Worm (Caenorhabditis elegans) whole organism, young adult: ENCODE data around the gene srx-90.

ENCODE experiments used
- D2030.7 ChIP-seq: fragments of 200-800 bp; sonication (Bioruptor generic); IDR thresholded peaks from 2 replicates; pipeline ENCODE4 v1.3.6; 2022; ENCODE audit warnings: missing genetic modification reagents, missing genetic modification characterization, missing compliant biosample characterization
- F49E8.2 ChIP-seq: sonication (generic microtip); optimal IDR thresholded peaks from 3 replicates; lab custom pipeline; 2017; ENCODE audit warnings: missing genetic modification characterization, mild to moderate bottlenecking, missing compliant biosample characterization, antibody characterized with exemption, moderate library complexity; ENCODE audit not compliant: insufficient read depth
- F57C9.4 ChIP-seq: sonication (generic microtip); optimal IDR thresholded peaks from 2 replicates; lab custom pipeline; 2017; ENCODE audit warnings: mild to moderate bottlenecking, missing genetic modification characterization, missing compliant biosample characterization
- K12H6.12 ChIP-seq: fragments of 200-800 bp; sonication (Bioruptor generic); optimal IDR thresholded peaks from 2 replicates; lab custom pipeline; 2018; ENCODE audit warnings: mild to moderate bottlenecking, missing genetic modification characterization, missing compliant biosample characterization
- Y53F4B.3 ChIP-seq: fragments of 200-800 bp; sonication (Bioruptor generic); IDR thresholded peaks from 2 replicates; pipeline ENCODE4 v1.3.6; 2022; ENCODE audit warnings: missing genetic modification reagents, missing genetic modification characterization, missing compliant biosample characterization
- Y53G8AR.9 ChIP-seq: fragments of 200-800 bp; sonication (Bioruptor generic); conservative IDR thresholded peaks from 2 replicates; pipeline ENCODE4 v1.3.6; 2022; ENCODE audit warnings: missing genetic modification reagents, missing genetic modification characterization, missing compliant biosample characterization
- Y67H2A.10 ChIP-seq: fragments of 200-800 bp; sonication (Bioruptor generic); conservative IDR thresholded peaks from 2 replicates; pipeline ENCODE4 v1.3.6; 2022; ENCODE audit warnings: missing genetic modification reagents, missing genetic modification characterization, missing compliant biosample characterization
- akir-1 ChIP-seq: fragments of 200-800 bp; sonication (Bioruptor generic); optimal IDR thresholded peaks from 2 replicates; lab custom pipeline; 2018; ENCODE audit warnings: mild to moderate bottlenecking, missing genetic modification characterization, moderate library complexity, missing compliant biosample characterization
- attf-5 ChIP-seq: fragments of 200-800 bp; sonication (Bioruptor generic); optimal IDR thresholded peaks from 2 replicates; lab custom pipeline; 2018; ENCODE audit warnings: mild to moderate bottlenecking, missing genetic modification characterization, missing compliant biosample characterization
- bed-1 ChIP-seq: fragments of 200-800 bp; sonication (Bioruptor generic); IDR thresholded peaks from 2 replicates; pipeline ENCODE4 v1.3.6; 2022; ENCODE audit warnings: missing genetic modification reagents, missing genetic modification characterization, missing compliant biosample characterization
- bed-2 ChIP-seq: fragments of 200-800 bp; sonication (Bioruptor generic); IDR thresholded peaks from 2 replicates; pipeline ENCODE4 v1.3.6; 2022; ENCODE audit warnings: missing genetic modification reagents, missing genetic modification characterization, missing compliant biosample characterization
- cebp-1 ChIP-seq, 2 experiments: fragments of 200-800 bp in 1 of 2; sonication (Bioruptor generic) in 1 of 2; sonication (generic microtip) in 1 of 2; IDR thresholded peaks in 1 of 2; optimal IDR thresholded peaks in 1 of 2; 2 replicates each; pipeline versions ENCODE4 v1.3.6 to Lab custom; 2017 to 2022; ENCODE audit warnings: missing compliant biosample characterization in 2 of 2, missing genetic modification characterization in 2 of 2, mild to moderate bottlenecking in 1 of 2, missing genetic modification reagents in 1 of 2, moderate library complexity in 1 of 2
- ceh-27 ChIP-seq: fragments of 200-800 bp; sonication (Bioruptor generic); optimal IDR thresholded peaks from 2 replicates; lab custom pipeline; 2018; ENCODE audit warnings: mild to moderate bottlenecking, missing genetic modification characterization, moderate library complexity, missing compliant biosample characterization
- ceh-58 ChIP-seq: fragments of 200-800 bp; sonication (Bioruptor generic); IDR thresholded peaks from 2 replicates; pipeline ENCODE4 v1.3.6; 2022; ENCODE audit warnings: missing genetic modification characterization, missing compliant biosample characterization
- dox-1 ChIP-seq: fragments of 200-800 bp; sonication (Bioruptor generic); IDR thresholded peaks from 2 replicates; pipeline ENCODE4 v1.3.6; 2022; ENCODE audit warnings: missing genetic modification reagents, missing genetic modification characterization, missing compliant biosample characterization
- dpl-1 ChIP-seq: fragments of 150-350 bp; optimal IDR thresholded peaks from 2 replicates; lab custom pipeline; 2014; ENCODE audit warnings: missing biosample characterization, missing genetic modification reagents, missing genetic modification characterization
- ekl-4 ChIP-seq: fragments of 200-800 bp; sonication (Bioruptor generic); IDR thresholded peaks from 2 replicates; pipeline ENCODE4 v1.3.6; 2022; ENCODE audit warnings: missing genetic modification reagents, missing genetic modification characterization, missing compliant biosample characterization
- ets-4 ChIP-seq: fragments of 200-800 bp; sonication (Bioruptor generic); optimal IDR thresholded peaks from 2 replicates; lab custom pipeline; 2018; ENCODE audit warnings: mild to moderate bottlenecking, missing genetic modification characterization, missing compliant biosample characterization
- him-1 ChIP-seq: sonication (generic microtip); optimal IDR thresholded peaks from 2 replicates; lab custom pipeline; 2016; ENCODE audit warnings: missing genotype, missing genetic modification reagents, missing genetic modification characterization, missing compliant biosample characterization
- hlh-12 ChIP-seq: sonication (generic microtip); optimal IDR thresholded peaks from 2 replicates; lab custom pipeline; 2016; ENCODE audit warnings: missing genetic modification characterization, missing compliant biosample characterization
- hlh-26 ChIP-seq: fragments of 200-800 bp; sonication (Bioruptor generic); conservative IDR thresholded peaks from 2 replicates; pipeline ENCODE4 v1.3.6; 2022; ENCODE audit warnings: missing genetic modification reagents, missing genetic modification characterization, missing compliant biosample characterization
- hmg-1.2 ChIP-seq: fragments of 200-800 bp; sonication (Bioruptor generic); IDR thresholded peaks from 2 replicates; pipeline ENCODE4 v1.3.6; 2022; ENCODE audit warnings: missing genetic modification reagents, missing genetic modification characterization, missing compliant biosample characterization
- lin-35 ChIP-seq, 3 experiments: fragments of 150-350 bp in 2 of 3; sonication (generic microtip) in 1 of 3; optimal IDR thresholded peaks; 2 replicates each; lab custom pipeline; 2014 to 2018; ENCODE audit warnings: missing biosample characterization in 3 of 3, missing genetic modification characterization in 3 of 3, missing genetic modification reagents in 3 of 3
- lin-40 ChIP-seq: sonication (generic microtip); optimal IDR thresholded peaks from 2 replicates; lab custom pipeline; 2016; ENCODE audit warnings: missing genetic modification characterization, mild to moderate bottlenecking, missing compliant biosample characterization, missing genotype, missing genetic modification reagents
- lin-54 ChIP-seq: fragments of 200-800 bp; sonication (Bioruptor generic); optimal IDR thresholded peaks from 2 replicates; lab custom pipeline; 2018; ENCODE audit warnings: mild to moderate bottlenecking, missing genetic modification characterization, missing compliant biosample characterization
- lsl-1 ChIP-seq: fragments of 200-800 bp; sonication (Bioruptor generic); optimal IDR thresholded peaks from 2 replicates; lab custom pipeline; 2018; ENCODE audit warnings: mild to moderate bottlenecking, missing genetic modification characterization, moderate library complexity, missing compliant biosample characterization
- nfya-2 ChIP-seq: fragments of 200-800 bp; sonication (Bioruptor generic); IDR thresholded peaks from 2 replicates; pipeline ENCODE4 v1.3.6; 2022; ENCODE audit warnings: missing genetic modification reagents, missing genetic modification characterization, missing compliant biosample characterization
- nfyb-1 ChIP-seq: fragments of 200-800 bp; sonication (Bioruptor generic); IDR thresholded peaks from 2 replicates; pipeline ENCODE4 v1.3.6; 2022; ENCODE audit warnings: missing genetic modification reagents, missing genetic modification characterization, missing compliant biosample characterization
- nhr-120 ChIP-seq: fragments of 200-800 bp; sonication (Bioruptor generic); IDR thresholded peaks from 2 replicates; pipeline ENCODE4 v1.3.6; 2022; ENCODE audit warnings: missing genetic modification characterization, missing compliant biosample characterization
- nhr-80 ChIP-seq: sonication (generic microtip); optimal IDR thresholded peaks from 2 replicates; lab custom pipeline; 2016; ENCODE audit warnings: missing genetic modification characterization, missing compliant biosample characterization
- pha-4 ChIP-seq: fragments of 150-350 bp; sonication (generic microtip); optimal IDR thresholded peaks from 2 replicates; lab custom pipeline; 2014; ENCODE audit warnings: missing biosample characterization, missing genetic modification reagents, missing genetic modification characterization
- rec-8 ChIP-seq, 2 experiments: sonication (generic microtip); optimal IDR thresholded peaks; 2 replicates each; lab custom pipeline; 2016; ENCODE audit warnings: mild to moderate bottlenecking in 2 of 2, missing genetic modification characterization in 2 of 2, missing genetic modification reagents in 2 of 2, missing genotype in 2 of 2, missing biosample characterization in 1 of 2, missing compliant biosample characterization in 1 of 2, moderate library complexity in 1 of 2
- repo-1 ChIP-seq: sonication (generic microtip); optimal IDR thresholded peaks from 2 replicates; lab custom pipeline; 2017; ENCODE audit warnings: mild to moderate bottlenecking, missing genetic modification characterization, missing compliant biosample characterization
- snpc-3.4 ChIP-seq: sonication (generic microtip); optimal IDR thresholded peaks from 2 replicates; lab custom pipeline; 2017; ENCODE audit warnings: missing genetic modification characterization, mild to moderate bottlenecking, missing compliant biosample characterization, antibody characterized with exemption, moderate library complexity, missing genotype, missing genetic modification reagents
- snpc-4 ChIP-seq, 5 experiments: fragments of 150-350 bp in 1 of 5; sonication (generic microtip) in 4 of 5; optimal IDR thresholded peaks; 2 replicates each; lab custom pipeline; 2014 to 2018; ENCODE audit warnings: missing genetic modification characterization in 5 of 5, missing biosample characterization in 3 of 5, antibody characterized with exemption in 2 of 5, mild to moderate bottlenecking in 2 of 5, missing compliant biosample characterization in 2 of 5, missing genotype in 2 of 5, moderate library complexity in 2 of 5, missing genetic modification reagents in 1 of 5
- tbp1 ChIP-seq: fragments of 200-800 bp; sonication (Bioruptor generic); optimal IDR thresholded peaks from 2 replicates; lab custom pipeline; 2018; ENCODE audit warnings: mild to moderate bottlenecking, missing genetic modification characterization, missing compliant biosample characterization
- tbx-9 ChIP-seq: sonication (generic microtip); optimal IDR thresholded peaks from 2 replicates; lab custom pipeline; 2016; ENCODE audit warnings: borderline replicate concordance, missing genetic modification characterization, inconsistent platforms, missing compliant biosample characterization
- zim-3 ChIP-seq: sonication (generic microtip); optimal IDR thresholded peaks from 2 replicates; lab custom pipeline; 2017; ENCODE audit warnings: mild to moderate bottlenecking, missing genetic modification characterization, moderate library complexity, missing compliant biosample characterization
- ztf-18 ChIP-seq: sonication (generic microtip); optimal IDR thresholded peaks from 2 replicates; lab custom pipeline; 2016; ENCODE audit warnings: missing genotype, mild to moderate bottlenecking, missing genetic modification characterization, missing compliant biosample characterization
- ztf-26 ChIP-seq: sonication (generic microtip); optimal IDR thresholded peaks from 2 replicates; lab custom pipeline; 2017; ENCODE audit warnings: missing genetic modification characterization, missing compliant biosample characterization
- ztf-28 ChIP-seq: fragments of 200-800 bp; sonication (Bioruptor generic); IDR thresholded peaks from 2 replicates; pipeline ENCODE4 v1.3.6; 2022; ENCODE audit warnings: missing genetic modification reagents, missing genetic modification characterization, missing compliant biosample characterization

Gene srx-90

ce11 chrV:11546795-11547194, 34.1 kb upstream of the srx-90 start, which contains the start of gene F38B7.11:
Gene F38B7.11, plus strand, starts transcription at chrV:11547095.
- TF ChIP-seq Y67H2A.10 (GFP tag; lab: Robert Waterston, UW) (no peak), repo-1 (tag; lab: Kevin White, UChicago) (no peak)

DNA sequence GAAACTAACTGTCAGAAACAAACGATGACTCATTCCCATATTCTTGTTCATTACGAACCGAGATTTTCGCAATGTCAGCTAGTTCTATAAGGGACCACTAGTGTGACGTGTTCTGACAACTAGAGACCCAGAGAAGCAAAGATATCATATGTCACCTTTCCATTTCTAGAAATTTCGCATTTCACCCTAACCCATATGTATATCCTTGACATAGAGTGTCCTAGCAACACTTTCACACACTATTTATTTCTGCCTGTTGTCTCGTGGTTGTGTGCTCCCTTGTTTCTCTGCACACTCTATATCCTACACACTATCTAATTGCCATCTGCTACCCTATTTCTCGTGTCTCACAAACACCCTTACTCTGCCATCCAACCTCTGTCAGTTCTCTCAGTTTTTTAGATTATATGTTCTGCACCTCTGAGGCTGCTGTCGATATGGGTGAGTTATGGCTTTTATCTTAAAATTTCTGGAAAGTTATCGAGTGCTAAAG, 32.0 kb upstream of the srx-90 start, which contains the start of the genes F38B7.17 and F38B7.3:
Gene F38B7.17 (minus strand): TSS at position 51 of the 493 bp plus-strand sequence.
Gene F38B7.3 (plus strand): TSS at position 194 of the 493 bp plus-strand sequence.
- TF ChIP-seq nhr-80 (tag; lab: Kevin White, UChicago), result peak; percentile 56
- TF ChIP-seq snpc-4 (GFP tag; optimal IDR thresholded peaks at IDR 0.05; lab: Kevin White, UChicago), result no peak
- TF ChIP-seq snpc-4 (tag; optimal IDR thresholded peaks at IDR 0.05; lab: Kevin White, UChicago), result peak in 3 of 4 experiments; percentile 6 to 48 (median 6)
- TF ChIP-seq F57C9.4 (tag; lab: Kevin White, UChicago), result no peak
- peak; percentile 18 for TF ChIP-seq tbp1 (GFP tag; lab: Kevin White, UChicago)
- peak; percentile 90 for TF ChIP-seq hmg-1.2 (GFP tag; lab: Robert Waterston, UW)
- TF ChIP-seq dox-1 (GFP tag; lab: Robert Waterston, UW), result 0 out of 2 replicates have a peak, but pooled peaks have one; percentile 19
- no peak for TF ChIP-seq rec-8 (tag; optimal IDR thresholded peaks at IDR 0.05; lab: Kevin White, UChicago)
- TF ChIP-seq K12H6.12, result peak; percentile 28
- no peak for TF ChIP-seq cebp-1 (GFP tag; IDR thresholded peaks at IDR 0.05; lab: Robert Waterston, UW)
- TF ChIP-seq cebp-1 (tag; optimal IDR thresholded peaks at IDR 0.05; lab: Kevin White, UChicago), result peak; percentile 64
- peak; percentile 29 for TF ChIP-seq ztf-18 (tag; lab: Kevin White, UChicago)
- TF ChIP-seq ztf-26 (tag; lab: Kevin White, UChicago), result peak; percentile 30
- no peak for TF ChIP-seq ets-4 (GFP tag; lab: Kevin White, UChicago)
- TF ChIP-seq attf-5, result peak; percentile 60
- TF ChIP-seq nfyb-1, result no peak
- TF ChIP-seq him-1 (tag; lab: Kevin White, UChicago), result no peak
- peak; percentile 15 for TF ChIP-seq lin-54 (GFP tag; lab: Kevin White, UChicago)
- TF ChIP-seq ceh-27 (GFP tag; lab: Kevin White, UChicago), result peak; percentile 15
- peak in 1 of 3 experiments; percentile 32 for TF ChIP-seq lin-35 (GFP tag; optimal IDR thresholded peaks at IDR 0.05; lab: Kevin White, UChicago)
- TF ChIP-seq zim-3 (tag; lab: Kevin White, UChicago), result no peak

- TF ChIP-seq Y53F4B.3 (no peak), pha-4 (no peak), ceh-58 (GFP tag; lab: Robert Waterston, UW) (no peak), akir-1 (GFP tag; lab: Kevin White, UChicago) (no peak), bed-2 (no peak), nfya-2 (no peak), ztf-28 (GFP tag; lab: Robert Waterston, UW) (no peak)
Observed at ce11 chrV:11552379-11552778, 28.5 kb upstream of the srx-90 start, which contains the start of gene srx-85. Gene srx-85, plus strand, starts transcription at chrV:11552679.

- no peak for TF ChIP-seq nhr-120 (GFP tag; lab: Robert Waterston, UW)
- no peak for TF ChIP-seq tbx-9 (tag; lab: Kevin White, UChicago)
- TF ChIP-seq snpc-3.4 (tag; lab: Kevin White, UChicago), result peak; percentile 49
- no peak for TF ChIP-seq Y53G8AR.9 (GFP tag; lab: Robert Waterston, UW)
- 0 out of 2 replicates have a peak, but pooled peaks have one; percentile 51 for TF ChIP-seq ekl-4
- peak in 1 of 3 experiments; percentile 41 for TF ChIP-seq lin-35 (GFP tag; optimal IDR thresholded peaks at IDR 0.05; lab: Kevin White, UChicago)
- TF ChIP-seq ztf-28 (GFP tag; lab: Robert Waterston, UW), result no peak
- TF ChIP-seq bed-1 (GFP tag; lab: Robert Waterston, UW), result no peak
- peak; percentile 57 for TF ChIP-seq lin-54 (GFP tag; lab: Kevin White, UChicago)
- TF ChIP-seq hmg-1.2 (GFP tag; lab: Robert Waterston, UW), result peak; percentile 28; the same call in 1 of the 2 replicates
- no peak for TF ChIP-seq pha-4
- TF ChIP-seq hlh-12 (tag; lab: Kevin White, UChicago), result no peak
- peak; percentile 80 for TF ChIP-seq lsl-1
- no peak for TF ChIP-seq hlh-26
- no peak for TF ChIP-seq F49E8.2 (tag; lab: Kevin White, UChicago)
- TF ChIP-seq D2030.7, result peak; percentile 64
- TF ChIP-seq dox-1 (GFP tag; lab: Robert Waterston, UW), result peak; percentile 55
- TF ChIP-seq him-1 (tag; lab: Kevin White, UChicago), result peak; percentile 39
- peak; percentile 82 for TF ChIP-seq dpl-1 (GFP tag; lab: Kevin White, UChicago)
- no peak for TF ChIP-seq lin-40 (tag; lab: Kevin White, UChicago)
Observed at ce11 chrV:11554260-11554659, 26.7 kb upstream of the srx-90 start, which contains the start of gene duo-1. Gene duo-1, plus strand, starts transcription at chrV:11554630.
